Worm (Caenorhabditis elegans): ENCODE measurements around the gene F49F1.12.

DNA sequence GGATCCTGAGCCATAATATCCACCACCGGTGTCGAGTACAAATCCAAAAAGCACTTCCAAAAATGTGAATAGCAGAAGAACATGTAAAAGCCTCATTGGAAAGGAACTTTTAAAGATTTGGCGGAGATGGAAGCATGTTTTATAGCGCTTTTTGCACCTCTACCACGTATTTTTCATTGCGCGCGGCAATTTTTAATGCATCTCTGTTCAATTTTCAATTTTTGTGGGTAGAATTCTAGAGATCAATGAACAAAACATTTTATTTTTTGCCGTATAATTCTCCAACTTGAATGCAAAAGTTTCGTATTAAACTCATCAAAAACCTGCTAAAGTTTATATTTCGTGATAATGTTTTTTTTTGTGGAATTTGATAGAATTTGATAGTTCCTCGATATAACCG is 5.4 kb downstream of the F49F1.12 start, which contains the start of gene F49F1.9:
- TF ChIP-seq unc-62 (GFP tag; optimal IDR thresholded peaks at IDR 0.05) (no peak), nfya-1 (tag; optimal IDR thresholded peaks at IDR 0.05; ENCODE audit: borderline replicate concordance, insufficient read depth) (no peak), snpc-4 (GFP tag; optimal IDR thresholded peaks at IDR 0.05) (no peak), snpc-4 (tag; optimal IDR thresholded peaks at IDR 0.05) (no peak), ceh-91 (GFP tag; IDR thresholded peaks at IDR 0.05) (no peak), akir-1 (GFP tag; optimal IDR thresholded peaks at IDR 0.05) (no peak), B0019.2 (GFP tag; conservative IDR thresholded peaks at IDR 0.05) (no peak), let-526 (GFP tag; IDR thresholded peaks at IDR 0.05) (no peak), F33H1.4 (GFP tag; IDR thresholded peaks at IDR 0.05) (no peak), K12H6.12 (tag; optimal IDR thresholded peaks at IDR 0.05) (no peak), ama-1 (optimal IDR thresholded peaks at IDR 0.05) (no peak), ama-1 (GFP tag; optimal IDR thresholded peaks at IDR 0.05) (no peak), let-607 (tag; optimal IDR thresholded peaks at IDR 0.05) (no peak), pbrm-1 (GFP tag; IDR thresholded peaks at IDR 0.05) (no peak), cebp-2 (GFP tag; IDR thresholded peaks at IDR 0.05) (no peak)

All from whole organism, young adult.